Worm (Caenorhabditis elegans) whole organism, midembryonic: Measurements from ENCODE around the gene ins-22.

Experiments
- T22C8.4 ChIP-seq: fragments of 200-800 bp; sonication (Bioruptor generic); IDR thresholded peaks from 2 replicates; pipeline ENCODE4 v1.3.6; 2022; ENCODE audit warnings: missing genetic modification characterization, missing compliant biosample characterization
- cog-1 ChIP-seq: sonication (generic microtip); optimal IDR thresholded peaks from 2 replicates; lab custom pipeline; 2016; ENCODE audit warnings: missing genetic modification characterization, missing compliant biosample characterization
- flt-1 ChIP-seq: fragments of 200-800 bp; sonication (Bioruptor generic); IDR thresholded peaks from 2 replicates; pipeline ENCODE4 v1.3.6; 2022; ENCODE audit warnings: missing genetic modification characterization, missing compliant biosample characterization
- klf-2 ChIP-seq: fragments of 200-800 bp; sonication (Bioruptor generic); conservative IDR thresholded peaks from 2 replicates; pipeline ENCODE4 v1.3.6; 2022; ENCODE audit warnings: missing genetic modification reagents, missing genetic modification characterization, missing compliant biosample characterization
- med-1 ChIP-seq: sonication (generic microtip); optimal IDR thresholded peaks from 2 replicates; lab custom pipeline; 2017; ENCODE audit warnings: missing genetic modification characterization, mild to moderate bottlenecking, missing compliant biosample characterization, antibody characterized with exemption, missing genetic modification reagents; ENCODE audit not compliant: insufficient read depth
- ref-1 ChIP-seq: fragments of 200-800 bp; sonication (Bioruptor generic); conservative IDR thresholded peaks from 2 replicates; pipeline ENCODE4 v1.3.6; 2022; ENCODE audit warnings: missing genetic modification reagents, missing genetic modification characterization, missing compliant biosample characterization
- tab-1 ChIP-seq: fragments of 200-800 bp; sonication (Bioruptor generic); IDR thresholded peaks from 2 replicates; pipeline ENCODE4 v1.3.6; 2022; ENCODE audit warnings: missing genetic modification characterization, missing compliant biosample characterization
- ztf-23 ChIP-seq: fragments of 200-800 bp; sonication (Bioruptor generic); IDR thresholded peaks from 2 replicates; pipeline ENCODE4 v1.3.6; 2022; ENCODE audit warnings: missing genetic modification reagents, missing genetic modification characterization, missing compliant biosample characterization
- ztf-29 ChIP-seq: fragments of 200-800 bp; sonication (Bioruptor generic); IDR thresholded peaks from 2 replicates; pipeline ENCODE4 v1.3.6; 2022; ENCODE audit warnings: missing genetic modification reagents, missing genetic modification characterization, missing compliant biosample characterization

The ins-22 gene

DNA sequence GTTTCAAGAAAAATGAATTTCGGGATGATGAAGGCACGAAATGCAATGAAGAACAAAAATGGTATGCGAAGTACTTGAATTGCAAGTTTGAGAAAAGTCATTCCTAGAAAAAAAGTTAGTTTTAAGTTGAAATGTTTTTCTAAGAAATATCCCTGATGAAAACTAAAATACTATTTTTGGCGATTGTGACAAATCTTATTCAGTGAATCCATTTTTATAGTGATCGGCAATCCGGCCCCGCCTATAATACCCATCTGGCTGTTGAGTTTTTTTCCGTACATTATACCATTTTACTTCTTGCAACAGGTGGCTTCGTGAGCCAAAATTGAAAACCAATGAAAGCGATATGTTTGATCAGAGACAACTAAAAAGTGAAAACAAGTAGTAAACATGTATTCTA, 26.9 kb upstream of the ins-22 start, which contains the start of gene C05B5.17:
TSS of gene C05B5.17 (minus strand) at position 101 of the 400 bp plus-strand sequence.
- TF ChIP-seq flt-1 (GFP tag; lab: Robert Waterston, UW) (no peak), tab-1 (no peak), ref-1 (GFP tag; lab: Robert Waterston, UW) (no peak), klf-2 (GFP tag; lab: Robert Waterston, UW) (no peak), med-1 (no peak), T22C8.4 (no peak), ztf-29 (GFP tag; lab: Robert Waterston, UW) (no peak), cog-1 (tag; lab: Kevin White, UChicago) (no peak), ztf-23 (no peak)

DNA sequence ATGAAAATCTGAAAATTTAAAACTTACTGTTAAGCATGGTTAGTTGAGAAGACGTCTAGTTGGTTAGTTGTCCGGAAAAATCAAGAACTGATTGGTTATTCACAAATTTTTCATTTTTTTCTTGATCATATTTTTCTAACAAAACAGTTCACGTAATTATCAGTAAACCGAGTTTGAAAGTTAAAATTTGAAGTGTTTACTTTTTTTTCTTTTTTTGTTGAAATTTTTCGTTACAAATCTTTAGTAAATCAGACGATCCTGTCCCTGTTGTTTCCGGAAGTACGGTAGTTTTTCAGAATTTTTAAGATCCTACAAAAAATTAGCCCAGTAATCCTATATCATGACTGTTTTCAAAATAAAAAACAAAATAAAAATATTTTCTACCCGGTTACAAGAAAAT, 25.7 kb upstream of the ins-22 start, which contains the start of gene C05B5.2:
TSS of gene C05B5.2 (minus strand) at position 101 of the 400 bp plus-strand sequence.
- TF ChIP-seq tab-1: no peak
- no peak for TF ChIP-seq T22C8.4

DNA sequence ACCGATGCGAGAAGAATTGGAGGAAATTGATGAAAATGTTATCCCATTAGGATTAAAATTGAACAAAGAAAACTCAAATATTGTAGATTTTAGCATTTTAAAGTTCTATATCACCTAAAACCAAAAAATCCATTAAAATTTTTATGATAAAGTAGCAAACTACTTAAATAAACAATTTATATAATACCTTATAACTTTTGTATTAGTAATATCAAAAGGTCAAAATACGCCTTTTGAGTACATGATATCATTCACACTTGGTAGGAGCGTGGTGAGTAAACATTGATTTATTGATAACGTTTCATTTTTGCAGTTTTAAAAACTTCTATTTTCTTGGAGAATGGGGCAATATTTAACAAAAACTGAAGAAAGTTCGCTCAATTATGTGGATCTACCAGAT, 25.0 kb upstream of the ins-22 start, which contains the start of gene C05B5.5:
TSS of gene C05B5.5 (plus strand) at position 301 of the 400 bp plus-strand sequence.
- TF ChIP-seq T22C8.4: no peak
- no peak for TF ChIP-seq med-1

DNA sequence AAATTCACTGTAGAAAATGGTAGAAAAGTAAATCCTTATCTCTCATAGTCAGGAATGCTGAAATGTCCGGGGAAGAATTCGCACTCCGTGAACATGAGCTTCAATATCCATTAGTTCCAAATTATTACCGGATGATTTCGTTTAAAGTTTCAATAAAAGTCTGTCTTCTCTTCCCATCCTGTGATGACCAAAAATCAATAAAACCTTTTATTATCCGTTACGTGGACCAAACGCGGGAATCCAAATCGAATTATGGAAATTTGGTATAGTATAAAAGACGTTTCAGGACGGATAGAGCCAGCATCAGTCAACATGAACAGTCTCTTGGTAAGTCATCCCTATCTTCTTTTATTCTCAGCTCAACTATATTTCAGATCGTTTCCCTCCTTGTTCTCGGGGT, 21.9 kb upstream of the ins-22 start, which contains the start of gene C05B5.11:
TSS of gene C05B5.11 (plus strand) at position 301 of the 400 bp plus-strand sequence.
- TF ChIP-seq ref-1 (GFP tag; lab: Robert Waterston, UW): no peak

DNA sequence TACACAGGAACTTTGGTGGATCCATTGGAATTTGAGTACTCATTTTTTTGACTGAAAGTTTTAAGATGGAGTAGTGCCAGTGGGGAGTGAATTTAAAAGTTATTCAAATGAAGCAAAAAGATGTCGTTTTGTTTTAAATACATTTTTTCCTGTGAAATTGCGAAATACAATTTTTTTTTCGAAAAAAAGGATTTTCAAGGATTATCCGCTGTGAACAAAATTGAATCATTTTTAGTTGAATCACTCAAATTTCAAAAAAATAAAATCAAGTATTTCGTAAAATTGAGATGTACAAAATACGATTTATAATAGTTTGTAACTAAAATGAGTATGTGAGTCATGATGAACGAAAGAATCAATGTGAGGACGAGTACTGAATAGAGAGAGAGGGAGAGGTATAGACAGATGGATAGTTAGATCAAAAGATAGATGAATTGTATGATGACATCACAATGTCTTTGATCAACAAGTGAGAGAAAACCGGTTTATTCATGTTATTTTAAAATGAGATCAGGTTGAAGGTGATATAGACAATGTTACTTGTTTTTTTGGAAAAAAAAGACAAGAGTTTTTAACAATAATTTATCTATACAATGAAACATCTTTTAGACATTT, 19.2 kb upstream of the ins-22 start, which contains the start of gene C05B5.8:
TSS of gene C05B5.8 (minus strand) at position 51 of the 615 bp plus-strand sequence.
- TF ChIP-seq ztf-29 (GFP tag; lab: Robert Waterston, UW): no peak
- TF ChIP-seq flt-1 (GFP tag; lab: Robert Waterston, UW): no peak
- no peak for TF ChIP-seq ztf-23
- no peak for TF ChIP-seq ref-1 (GFP tag; lab: Robert Waterston, UW)
- no peak for TF ChIP-seq tab-1
- no peak for TF ChIP-seq T22C8.4
- TF ChIP-seq cog-1 (tag; lab: Kevin White, UChicago): no peak
- TF ChIP-seq med-1: no peak
- TF ChIP-seq klf-2 (GFP tag; lab: Robert Waterston, UW): no peak

DNA sequence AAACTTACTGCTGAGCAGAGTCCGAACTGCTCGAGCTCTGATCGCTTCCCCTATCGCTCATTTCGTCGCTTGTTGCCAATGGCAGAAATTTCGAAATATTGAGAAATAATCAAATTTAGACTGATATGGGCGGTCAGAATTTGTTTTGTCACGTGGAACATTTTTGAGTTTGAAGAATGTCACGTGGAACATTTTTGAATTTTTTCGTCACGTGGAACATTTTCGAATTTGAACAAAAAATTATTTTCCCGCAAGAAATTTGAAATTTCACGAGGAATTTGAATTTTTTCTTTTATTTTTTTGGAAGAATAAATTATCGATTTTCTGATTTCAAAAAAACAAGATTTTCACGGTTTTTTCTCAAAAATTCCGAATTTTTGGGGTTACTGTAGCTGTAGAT, 16.0 kb upstream of the ins-22 start, which contains the start of gene fbxa-155:
TSS of gene fbxa-155 (minus strand) at position 101 of the 400 bp plus-strand sequence.
- TF ChIP-seq ztf-23 (no peak), med-1 (no peak), ref-1 (GFP tag; lab: Robert Waterston, UW) (no peak), tab-1 (no peak), flt-1 (GFP tag; lab: Robert Waterston, UW) (no peak), T22C8.4 (no peak), cog-1 (tag; lab: Kevin White, UChicago) (no peak), klf-2 (GFP tag; lab: Robert Waterston, UW) (no peak), ztf-29 (GFP tag; lab: Robert Waterston, UW) (no peak)

DNA sequence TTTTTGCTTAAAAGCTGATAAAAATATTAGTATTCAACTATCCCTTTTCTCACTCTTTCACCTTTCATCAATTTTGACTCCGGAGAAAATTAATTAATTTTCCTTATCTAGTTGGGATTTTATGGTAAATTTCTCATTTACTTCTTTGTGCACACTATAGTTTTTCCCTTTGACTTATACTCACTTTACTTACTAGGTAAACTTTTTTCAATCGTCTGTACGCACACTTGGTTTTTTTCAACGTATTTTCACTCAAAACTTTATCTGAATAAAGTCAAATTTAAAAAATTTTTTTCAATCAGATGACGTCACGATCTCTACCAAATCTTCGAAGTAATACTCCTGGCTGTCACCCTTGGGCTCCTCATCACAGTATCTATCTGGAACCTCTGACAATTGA, 14.0 kb upstream of the ins-22 start, which contains the start of gene C05B5.16:
TSS of gene C05B5.16 (plus strand) at position 301 of the 400 bp plus-strand sequence.
- TF ChIP-seq cog-1 (tag; lab: Kevin White, UChicago): no peak
- no peak for TF ChIP-seq tab-1
- TF ChIP-seq klf-2 (GFP tag; lab: Robert Waterston, UW): no peak

DNA sequence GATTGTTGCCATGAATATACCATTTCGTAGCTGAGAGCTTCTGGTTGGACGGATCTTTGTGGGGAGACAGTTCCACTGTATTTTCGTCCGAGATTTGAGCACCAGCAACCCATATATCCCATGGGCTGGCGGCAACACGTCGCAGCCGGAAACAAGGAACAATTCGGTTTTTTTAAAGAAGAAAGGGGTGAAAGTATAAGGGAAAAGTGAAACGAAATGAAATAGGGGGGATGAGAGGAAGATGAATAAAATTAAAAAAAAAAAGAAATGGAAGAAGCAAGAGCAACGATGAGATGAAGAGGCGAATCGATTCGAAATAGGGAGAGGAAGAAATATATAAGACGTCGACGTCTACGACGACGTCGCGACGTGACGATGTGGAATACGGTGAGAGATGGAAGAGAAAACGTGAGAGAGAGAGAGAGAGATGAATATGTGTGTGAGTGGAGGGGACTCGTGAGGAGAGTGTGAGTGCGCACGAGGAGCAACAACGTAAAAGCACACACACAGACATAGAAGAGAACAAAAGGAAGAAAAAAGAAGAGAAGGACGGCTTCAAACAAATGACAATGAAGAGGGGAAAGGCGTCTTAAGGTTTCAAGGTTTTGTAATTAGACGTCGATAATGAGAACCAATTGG, 9.6 kb upstream of the ins-22 start, which contains the start of gene rgs-1:
TSS of gene rgs-1 (minus strand) at position 146 of the 639 bp plus-strand sequence.
- TF ChIP-seq flt-1 (GFP tag; lab: Robert Waterston, UW): 0 out of 2 replicates have a peak, but pooled peaks have one; percentile 26
- no peak for TF ChIP-seq ref-1 (GFP tag; lab: Robert Waterston, UW)

DNA sequence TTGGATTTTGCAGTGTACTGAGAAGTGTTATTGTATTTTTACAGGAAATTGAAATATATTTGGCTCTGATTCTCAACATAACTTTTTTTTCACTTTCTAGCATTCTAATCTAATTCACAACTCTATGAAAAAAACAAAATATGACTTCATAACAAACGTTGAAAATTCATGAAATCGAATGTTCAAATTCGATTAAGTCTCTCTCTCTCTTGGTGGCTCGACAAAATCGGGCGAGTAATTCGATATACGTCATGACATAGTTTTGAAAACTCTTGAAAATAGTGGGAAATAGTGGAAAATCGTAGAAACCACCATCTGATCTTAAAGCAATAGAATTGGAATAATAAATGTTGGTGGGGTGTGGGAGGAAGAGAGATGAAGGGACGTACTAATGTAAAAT, 8.1 kb upstream of the ins-22 start:
- TF ChIP-seq ztf-23 (no peak), med-1 (no peak), cog-1 (tag; lab: Kevin White, UChicago) (no peak), ztf-29 (GFP tag; lab: Robert Waterston, UW) (no peak)

DNA sequence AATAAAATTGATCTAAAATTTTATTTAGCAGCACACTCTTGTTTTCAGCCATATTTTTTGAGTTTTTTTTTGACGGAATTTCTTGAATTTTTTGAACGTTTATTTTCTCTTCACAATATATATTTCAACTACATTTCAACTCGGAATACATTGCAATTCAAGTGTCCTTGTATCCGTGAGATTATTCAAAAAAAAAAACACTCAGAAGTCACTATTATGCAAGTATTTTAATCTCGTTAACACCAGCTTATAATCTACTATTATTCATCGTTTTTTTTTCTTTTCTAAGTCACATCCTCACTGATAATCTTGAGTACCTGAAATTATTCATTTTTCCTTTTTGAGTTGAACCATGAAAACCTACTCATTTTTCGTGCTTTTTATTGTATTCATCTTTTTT, 2.6 kb upstream of the ins-22 start, which contains the start of gene ins-21:
TSS of gene ins-21 (plus strand) at position 301 of the 400 bp plus-strand sequence.
- TF ChIP-seq med-1 (no peak), flt-1 (GFP tag; lab: Robert Waterston, UW) (no peak), ztf-29 (GFP tag; lab: Robert Waterston, UW) (no peak), klf-2 (GFP tag; lab: Robert Waterston, UW) (no peak), T22C8.4 (no peak), cog-1 (tag; lab: Kevin White, UChicago) (no peak), tab-1 (no peak)

DNA sequence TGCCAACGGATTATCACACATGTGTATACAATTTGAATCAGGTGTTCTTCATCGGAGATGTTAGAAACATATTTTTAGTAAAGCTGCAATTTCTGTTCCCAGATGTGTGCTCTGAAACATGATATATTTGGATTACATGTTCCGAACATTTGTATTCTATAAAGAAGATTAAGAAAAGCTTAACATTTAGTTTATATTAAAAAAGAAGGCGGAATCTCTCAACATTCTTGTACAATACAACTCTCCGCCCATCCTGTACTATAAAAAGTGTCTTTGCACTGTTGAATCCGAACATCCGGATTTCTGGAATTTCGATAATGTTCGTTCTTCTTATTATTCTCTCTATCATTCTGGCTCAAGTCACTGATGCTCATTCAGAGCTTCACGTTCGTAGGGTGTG, 1.9 kb downstream of the ins-22 start, which contains the start of gene ins-23:
TSS of gene ins-23 (plus strand) at position 301 of the 400 bp plus-strand sequence.
- no peak for TF ChIP-seq tab-1
- no peak for TF ChIP-seq med-1
- no peak for TF ChIP-seq T22C8.4
- TF ChIP-seq cog-1 (tag; lab: Kevin White, UChicago): no peak
- no peak for TF ChIP-seq ztf-29 (GFP tag; lab: Robert Waterston, UW)
- no peak for TF ChIP-seq ztf-23
- TF ChIP-seq klf-2 (GFP tag; lab: Robert Waterston, UW): no peak
- no peak for TF ChIP-seq ref-1 (GFP tag; lab: Robert Waterston, UW)
- TF ChIP-seq flt-1 (GFP tag; lab: Robert Waterston, UW): no peak
